Fruit fly (Drosophila melanogaster) S2 (cell line): ENCODE data around the gene CG32669.

Source experiments
- CG8478 ChIP-seq: fragments of >200 bp; optimal IDR thresholded peaks from 2 replicates; lab custom pipeline; 2018
- CTCF ChIP-seq, 2 experiments: fragments of >200 bp; optimal IDR thresholded peaks; 2 replicates each; lab custom pipeline; 2018

DNA sequence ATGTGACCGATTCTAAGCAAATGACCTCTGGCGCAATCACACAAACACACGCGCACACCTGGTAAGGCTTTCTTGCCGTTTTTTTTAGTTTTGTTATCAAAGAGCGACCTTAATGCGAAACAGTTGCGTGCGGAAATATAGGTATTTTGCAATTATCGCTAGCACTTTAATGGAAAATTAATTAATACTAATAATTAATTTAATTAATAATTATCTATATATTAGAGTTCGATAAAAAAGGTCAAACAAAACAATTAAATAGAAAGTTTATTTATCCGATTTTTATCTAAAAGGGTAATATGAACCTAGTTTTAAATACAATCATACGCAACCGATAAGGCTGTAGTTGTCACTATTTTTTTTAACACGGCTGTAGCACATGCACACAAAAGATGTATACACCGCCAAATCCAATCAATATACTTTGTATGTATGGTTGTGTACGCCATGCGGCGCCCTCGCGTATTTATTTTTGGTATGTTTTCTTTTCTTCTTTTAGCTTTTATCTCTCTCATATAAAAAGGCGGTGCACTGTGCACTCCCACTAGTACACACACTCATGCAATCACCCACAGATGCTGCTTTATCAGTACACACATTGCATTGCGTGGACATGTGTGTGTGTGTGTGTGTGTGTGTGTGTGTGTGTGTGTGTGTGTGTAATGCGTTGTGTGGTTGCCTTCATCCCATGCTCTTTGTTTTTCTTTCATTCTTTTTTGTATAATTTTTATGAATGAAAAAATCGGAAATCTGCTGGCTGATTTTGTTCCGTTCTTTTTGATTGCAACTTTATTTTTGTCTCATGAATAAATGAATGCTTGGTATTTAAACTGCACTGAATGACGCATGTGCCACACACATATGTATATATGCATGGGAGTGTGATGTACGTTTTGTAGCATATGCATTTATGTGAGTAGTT is 42.2 kb downstream of the CG32669 start:
- TF ChIP-seq CTCF (optimal IDR thresholded peaks at IDR 0.05; lab: Kevin White, UChicago) (no peak), CG8478 (lab: Kevin White, UChicago) (no peak)
